Worm (Caenorhabditis elegans): ENCODE data around the gene str-71.

The str-71 gene

ce11 chrV:15413847-15414246 is 45.1 kb downstream of the str-71 start, which contains the start of gene srh-264:
srh-264 (plus strand) TSS chrV:15414147.
- TF ChIP-seq Y56A3A.18 (GFP tag; IDR thresholded peaks at IDR 0.05) = no peak
- TF ChIP-seq ZK185.1 (tag; optimal IDR thresholded peaks at IDR 0.05; ENCODE audit: poor library complexity, severe bottlenecking) = no peak
- TF ChIP-seq efl-1 (GFP tag; optimal IDR thresholded peaks at IDR 0.05) = no peak

ce11 chrV:15412625-15413024 is 46.4 kb downstream of the str-71 start, which contains the start of gene srbc-63:
srbc-63 (minus strand) TSS chrV:15412725.
- TF ChIP-seq Y56A3A.18 (GFP tag; IDR thresholded peaks at IDR 0.05) (no peak), efl-1 (GFP tag; optimal IDR thresholded peaks at IDR 0.05) (no peak), pbrm-1 (GFP tag; IDR thresholded peaks at IDR 0.05) (no peak), F57A8.1 (GFP tag; optimal IDR thresholded peaks at IDR 0.05) (no peak), nhr-27 (tag; optimal IDR thresholded peaks at IDR 0.05) (no peak), die-1 (tag; optimal IDR thresholded peaks at IDR 0.05) (no peak), ceh-100 (GFP tag; IDR thresholded peaks at IDR 0.05) (no peak), lir-1 (GFP tag; conservative IDR thresholded peaks at IDR 0.05) (no peak), F39B2.1 (GFP tag; IDR thresholded peaks at IDR 0.05) (no peak), rec-8 (tag; optimal IDR thresholded peaks at IDR 0.05) (no peak), aptf-2 (GFP tag; conservative IDR thresholded peaks at IDR 0.05) (no peak), ets-4 (GFP tag; optimal IDR thresholded peaks at IDR 0.05) (no peak), K11D2.4 (GFP tag; IDR thresholded peaks at IDR 0.05) (no peak), F49E8.2 (tag; optimal IDR thresholded peaks at IDR 0.05; ENCODE audit: insufficient read depth) (no peak), hsf-1 (GFP tag; IDR thresholded peaks at IDR 0.05) (no peak), aptf-3 (GFP tag; IDR thresholded peaks at IDR 0.05) (no peak), bed-2 (GFP tag; IDR thresholded peaks at IDR 0.05) (no peak), pha-4 (tag; optimal IDR thresholded peaks at IDR 0.05) (no peak), C17E4.6 (GFP tag; IDR thresholded peaks at IDR 0.05) (no peak)

Data from whole organism, young adult.